Worm (Caenorhabditis elegans) whole organism, young adult: ENCODE measurements around the gene amt-2.
A peak's percentile ranks its signal among the peaks of the same experiment; 100 is the strongest.

Experiments used
- B0019.2 ChIP-seq: fragments of 200-800 bp; sonication (Bioruptor generic); conservative IDR thresholded peaks from 2 replicates; pipeline ENCODE4 v1.3.6; 2022; ENCODE audit warnings: missing genetic modification reagents, missing genetic modification characterization, missing compliant biosample characterization
- F10E7.11 ChIP-seq: sonication (generic microtip); optimal IDR thresholded peaks from 2 replicates; lab custom pipeline; 2017; ENCODE audit warnings: mild to moderate bottlenecking, missing genetic modification characterization, moderate library complexity, missing compliant biosample characterization
- F33H1.4 ChIP-seq: fragments of 200-800 bp; sonication (Bioruptor generic); IDR thresholded peaks from 2 replicates; pipeline ENCODE4 v1.3.6; 2022; ENCODE audit warnings: missing genetic modification reagents, missing genetic modification characterization, missing compliant biosample characterization
- ZK185.1 ChIP-seq: sonication (generic microtip); optimal IDR thresholded peaks from 2 replicates; lab custom pipeline; 2016; ENCODE audit warnings: mild to moderate bottlenecking, missing genetic modification characterization, missing compliant biosample characterization; ENCODE audit not compliant: poor library complexity, severe bottlenecking
- akir-1 ChIP-seq: fragments of 200-800 bp; sonication (Bioruptor generic); optimal IDR thresholded peaks from 2 replicates; lab custom pipeline; 2018; ENCODE audit warnings: mild to moderate bottlenecking, missing genetic modification characterization, moderate library complexity, missing compliant biosample characterization
- ama-1 ChIP-seq, 3 experiments: fragments of 150-350 bp in 1 of 3; sonication (generic microtip) in 2 of 3; optimal IDR thresholded peaks; 2 replicates each; lab custom pipeline; 2014 to 2018; ENCODE audit warnings: missing biosample characterization in 2 of 3, missing genetic modification characterization in 2 of 3, missing genetic modification reagents in 2 of 3
- aptf-2 ChIP-seq: fragments of 200-800 bp; sonication (Bioruptor generic); conservative IDR thresholded peaks from 2 replicates; pipeline ENCODE4 v1.3.6; 2022; ENCODE audit warnings: missing genetic modification reagents, missing genetic modification characterization, missing compliant biosample characterization
- atf-7 ChIP-seq: sonication (generic microtip); optimal IDR thresholded peaks from 2 replicates; lab custom pipeline; 2017; ENCODE audit warnings: mild to moderate bottlenecking, missing genetic modification characterization, missing compliant biosample characterization
- bed-1 ChIP-seq: fragments of 200-800 bp; sonication (Bioruptor generic); IDR thresholded peaks from 2 replicates; pipeline ENCODE4 v1.3.6; 2022; ENCODE audit warnings: missing genetic modification reagents, missing genetic modification characterization, missing compliant biosample characterization
- ceh-100 ChIP-seq: fragments of 200-800 bp; sonication (Bioruptor generic); IDR thresholded peaks from 2 replicates; pipeline ENCODE4 v1.3.6; 2022; ENCODE audit warnings: missing genetic modification reagents, missing genetic modification characterization, missing compliant biosample characterization
- ceh-40 ChIP-seq: fragments of 200-800 bp; sonication (Bioruptor generic); IDR thresholded peaks from 2 replicates; pipeline ENCODE4 v1.3.6; 2022; ENCODE audit warnings: missing genetic modification characterization, missing compliant biosample characterization
- ceh-58 ChIP-seq: fragments of 200-800 bp; sonication (Bioruptor generic); IDR thresholded peaks from 2 replicates; pipeline ENCODE4 v1.3.6; 2022; ENCODE audit warnings: missing genetic modification characterization, missing compliant biosample characterization
- efl-1 ChIP-seq: fragments of 150-350 bp; optimal IDR thresholded peaks from 2 replicates; lab custom pipeline; 2014; ENCODE audit warnings: missing biosample characterization, missing genetic modification reagents, missing genetic modification characterization
- ekl-4 ChIP-seq: fragments of 200-800 bp; sonication (Bioruptor generic); IDR thresholded peaks from 2 replicates; pipeline ENCODE4 v1.3.6; 2022; ENCODE audit warnings: missing genetic modification reagents, missing genetic modification characterization, missing compliant biosample characterization
- hsf-1 ChIP-seq: fragments of 200-800 bp; sonication (Bioruptor generic); IDR thresholded peaks from 2 replicates; pipeline ENCODE4 v1.3.6; 2022; ENCODE audit warnings: missing genetic modification reagents, missing genetic modification characterization, missing compliant biosample characterization
- madf-6 ChIP-seq: fragments of 200-800 bp; sonication (Bioruptor generic); IDR thresholded peaks from 2 replicates; pipeline ENCODE4 v1.3.6; 2022; ENCODE audit warnings: missing genetic modification reagents, missing genetic modification characterization, missing compliant biosample characterization
- nfyb-1 ChIP-seq: fragments of 200-800 bp; sonication (Bioruptor generic); IDR thresholded peaks from 2 replicates; pipeline ENCODE4 v1.3.6; 2022; ENCODE audit warnings: missing genetic modification reagents, missing genetic modification characterization, missing compliant biosample characterization
- rpc-1 ChIP-seq, 2 experiments: fragments of 150-350 bp in 1 of 2; sonication (generic microtip) in 1 of 2; optimal IDR thresholded peaks; 2 replicates each; lab custom pipeline; 2014 to 2018; ENCODE audit warnings: missing biosample characterization in 1 of 2, missing genetic modification characterization in 1 of 2, missing genetic modification reagents in 1 of 2, missing genotype in 1 of 2
- unc-130 ChIP-seq: sonication (generic microtip); optimal IDR thresholded peaks from 2 replicates; lab custom pipeline; 2016; ENCODE audit warnings: missing genetic modification reagents, missing genetic modification characterization, missing compliant biosample characterization
- zim-3 ChIP-seq: sonication (generic microtip); optimal IDR thresholded peaks from 2 replicates; lab custom pipeline; 2017; ENCODE audit warnings: mild to moderate bottlenecking, missing genetic modification characterization, moderate library complexity, missing compliant biosample characterization
- ztf-22 ChIP-seq: fragments of 200-800 bp; sonication (Bioruptor generic); optimal IDR thresholded peaks from 2 replicates; lab custom pipeline; 2018; ENCODE audit warnings: mild to moderate bottlenecking, missing genetic modification characterization, moderate library complexity, missing compliant biosample characterization
- ztf-25 ChIP-seq: fragments of 200-800 bp; sonication (Bioruptor generic); IDR thresholded peaks from 2 replicates; pipeline ENCODE4 v1.3.6; 2022; ENCODE audit warnings: missing genetic modification reagents, missing genetic modification characterization, missing compliant biosample characterization
- ztf-28 ChIP-seq: fragments of 200-800 bp; sonication (Bioruptor generic); IDR thresholded peaks from 2 replicates; pipeline ENCODE4 v1.3.6; 2022; ENCODE audit warnings: missing genetic modification reagents, missing genetic modification characterization, missing compliant biosample characterization

amt-2 gene

ce11 chrIV:13093677-13094076, 51.5 kb downstream of the amt-2 start, which contains the start of the genes prcc-1 and C39E9.12 (continued):
- TF ChIP-seq zim-3 (no peak), ama-1 (optimal IDR thresholded peaks at IDR 0.05; lab: Kevin White, UChicago) (no peak), ama-1 (GFP tag; optimal IDR thresholded peaks at IDR 0.05; lab: Kevin White, UChicago) (no peak), ztf-28 (GFP tag; lab: Robert Waterston, UW) (no peak), ceh-58 (GFP tag; lab: Robert Waterston, UW) (no peak), unc-130 (GFP tag; lab: Kevin White, UChicago) (peak; percentile 69), atf-7 (tag; lab: Kevin White, UChicago) (no peak), akir-1 (GFP tag; lab: Kevin White, UChicago) (no peak), B0019.2 (peak; percentile 69), bed-1 (no peak), ztf-22 (GFP tag; lab: Kevin White, UChicago) (no peak), efl-1 (GFP tag; lab: Kevin White, UChicago) (peak; percentile 98), ceh-40 (GFP tag; lab: Robert Waterston, UW) (no peak), nfyb-1 (no peak), F10E7.11 (tag; lab: Kevin White, UChicago) (no peak)

- TF ChIP-seq aptf-2 (GFP tag; lab: Robert Waterston, UW) (no peak), ekl-4 (GFP tag; lab: Robert Waterston, UW) (peak; percentile 49; the same call in 1 of the 2 replicates), madf-6 (GFP tag; lab: Robert Waterston, UW) (peak; percentile 32), rpc-1 (optimal IDR thresholded peaks at IDR 0.05; lab: Kevin White, UChicago) (no peak), rpc-1 (tag; optimal IDR thresholded peaks at IDR 0.05; lab: Kevin White, UChicago) (no peak), ztf-25 (GFP tag; lab: Robert Waterston, UW) (0 out of 2 replicates have a peak, but pooled peaks have one; percentile 35), ceh-100 (GFP tag; lab: Robert Waterston, UW) (0 out of 2 replicates have a peak, but pooled peaks have one; percentile 36), hsf-1 (GFP tag; lab: Robert Waterston, UW) (0 out of 2 replicates have a peak, but pooled peaks have one; percentile 22), ZK185.1 (no peak), efl-1 (GFP tag; lab: Kevin White, UChicago) (peak; percentile 49), F33H1.4 (GFP tag; lab: Robert Waterston, UW) (peak; percentile 8; the same call in 1 of the 2 replicates)
- TF ChIP-seq, all 124 proteins: peak for 7
Observed at ce11 chrIV:13095462-13095861, 53.3 kb downstream of the amt-2 start, which contains the start of gene rfc-3. Gene rfc-3, plus strand, starts transcription at chrIV:13095762.
